Worm (Caenorhabditis elegans): ENCODE measurements around the gene glrx-22.

glrx-22 gene

DNA sequence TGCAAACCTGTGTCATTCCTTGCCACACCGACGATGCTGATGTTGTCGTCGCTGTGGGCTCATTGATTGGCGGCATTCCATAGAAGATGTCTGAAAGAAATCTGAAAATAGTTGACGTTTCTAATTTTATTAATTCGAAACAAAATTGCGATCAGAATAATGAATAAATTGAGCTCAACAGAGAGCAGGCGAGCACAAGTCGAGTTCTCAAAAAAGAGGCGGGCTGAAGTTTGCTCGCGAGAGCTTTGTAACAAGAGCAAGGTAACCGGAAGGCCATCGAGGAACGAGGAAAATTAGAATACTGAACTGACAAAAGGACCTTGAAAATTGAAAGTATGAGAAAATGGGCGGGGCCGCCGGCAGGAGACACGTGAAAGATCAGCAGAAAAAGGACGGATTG is 35.5 kb upstream of the glrx-22 start, which contains the start of gene nhr-66:
Gene nhr-66, minus strand, starts transcription at position 101 of the 400 bp plus-strand sequence.
- no peak for TF ChIP-seq aptf-2 (GFP tag; conservative IDR thresholded peaks at IDR 0.05)
- TF ChIP-seq die-1 (tag; optimal IDR thresholded peaks at IDR 0.05), result no peak
- TF ChIP-seq F22D6.2 (tag; optimal IDR thresholded peaks at IDR 0.05), result no peak
- TF ChIP-seq egl-44 (GFP tag; IDR thresholded peaks at IDR 0.05), result no peak
- no peak for TF ChIP-seq dox-1 (GFP tag; IDR thresholded peaks at IDR 0.05)
- TF ChIP-seq zfh-2 (GFP tag; conservative IDR thresholded peaks at IDR 0.05), result no peak

DNA sequence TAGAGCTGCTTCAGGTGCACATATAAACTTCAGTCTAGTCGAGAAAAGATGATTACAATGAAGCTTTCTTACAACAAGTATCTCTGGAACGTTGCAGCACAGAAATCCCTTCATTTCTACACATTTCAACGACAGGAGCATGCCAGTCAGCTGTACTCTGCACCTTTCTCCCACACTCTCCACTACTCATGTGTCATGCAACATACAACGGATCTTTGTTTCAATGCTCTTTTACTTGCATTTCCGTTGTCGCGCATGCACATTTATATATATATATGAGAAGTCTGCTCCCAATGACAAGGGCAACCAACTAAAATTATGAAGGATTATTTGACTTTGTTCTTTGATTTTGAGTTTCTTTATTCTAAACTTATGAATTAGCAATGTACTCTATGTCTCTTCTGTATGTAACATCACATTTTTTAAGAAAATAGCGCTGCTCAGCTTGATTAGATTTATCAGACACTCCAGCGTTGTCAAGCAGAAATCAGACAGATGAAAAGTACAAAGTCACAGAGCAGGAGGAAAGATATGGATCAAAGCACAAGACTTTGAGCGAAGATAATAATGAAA is 34.2 kb upstream of the glrx-22 start:
- no peak for TF ChIP-seq let-607 (tag; optimal IDR thresholded peaks at IDR 0.05)
- TF ChIP-seq F57C9.4 (tag; optimal IDR thresholded peaks at IDR 0.05), result no peak
- TF ChIP-seq nfya-1 (tag; optimal IDR thresholded peaks at IDR 0.05; ENCODE audit: borderline replicate concordance, insufficient read depth), result no peak
- TF ChIP-seq F39B2.1 (GFP tag; IDR thresholded peaks at IDR 0.05), result no peak
- no peak for TF ChIP-seq ets-4 (GFP tag; optimal IDR thresholded peaks at IDR 0.05)
- TF ChIP-seq ceh-100 (GFP tag; IDR thresholded peaks at IDR 0.05), result no peak

DNA sequence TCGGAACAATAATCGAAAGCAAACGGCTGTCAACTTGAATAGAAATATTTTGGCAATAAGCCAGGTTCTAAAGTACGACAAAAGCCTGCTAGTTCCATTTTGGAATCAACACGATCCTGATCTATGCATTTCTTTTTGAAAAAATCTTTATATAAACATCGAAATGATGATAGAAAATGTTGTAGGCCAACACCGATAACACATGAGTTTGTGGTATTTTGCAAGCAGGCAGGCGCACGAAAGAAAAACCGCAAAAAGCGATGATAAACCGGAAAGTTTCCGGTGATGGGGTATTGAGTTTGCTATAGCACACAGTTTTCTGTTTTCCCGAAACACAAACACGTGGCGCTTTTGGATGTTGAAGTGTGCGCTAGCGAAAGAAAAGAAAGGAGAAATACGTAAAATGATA is 33.1 kb upstream of the glrx-22 start:
- TF ChIP-seq nhr-80 (tag; optimal IDR thresholded peaks at IDR 0.05) (peak; percentile 43), atf-7 (tag; optimal IDR thresholded peaks at IDR 0.05) (no peak), egrh-3 (GFP tag; IDR thresholded peaks at IDR 0.05) (no peak), madf-8 (GFP tag; conservative IDR thresholded peaks at IDR 0.05) (no peak), lin-26 (GFP tag; IDR thresholded peaks at IDR 0.05) (0 out of 2 replicates have a peak, but pooled peaks have one; percentile 15), ztf-22 (GFP tag; optimal IDR thresholded peaks at IDR 0.05) (no peak), B0035.1 (tag; optimal IDR thresholded peaks at IDR 0.05) (no peak), B0261.1 (tag; optimal IDR thresholded peaks at IDR 0.05) (no peak), ets-4 (GFP tag; optimal IDR thresholded peaks at IDR 0.05) (no peak), cebp-1 (GFP tag; IDR thresholded peaks at IDR 0.05) (no peak), cebp-1 (tag; optimal IDR thresholded peaks at IDR 0.05) (peak; percentile 12)

DNA sequence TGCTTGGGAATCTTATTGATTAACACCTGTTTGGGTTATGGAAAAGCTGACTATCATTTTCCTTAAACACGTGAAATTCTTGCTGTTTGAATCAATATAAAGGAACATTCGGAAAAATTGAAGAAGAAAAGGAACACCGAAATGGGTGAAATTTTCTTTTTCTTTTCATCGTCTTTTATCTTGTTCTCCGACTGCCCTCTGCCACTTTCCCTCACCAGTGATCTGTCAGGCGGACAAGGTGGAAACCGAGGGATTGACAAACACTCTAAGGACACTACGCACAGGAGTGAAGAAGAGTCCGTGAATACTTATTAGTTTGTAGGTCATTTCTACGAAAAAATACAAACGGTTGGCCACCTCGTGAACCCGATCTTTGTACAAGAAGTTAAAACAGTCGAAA is 32.2 kb upstream of the glrx-22 start:
- TF ChIP-seq ceh-40 (GFP tag; IDR thresholded peaks at IDR 0.05) (no peak), T07F8.4 (tag; optimal IDR thresholded peaks at IDR 0.05) (no peak), F39B2.1 (GFP tag; IDR thresholded peaks at IDR 0.05) (no peak), ztf-22 (GFP tag; optimal IDR thresholded peaks at IDR 0.05) (no peak), attf-3 (GFP tag; conservative IDR thresholded peaks at IDR 0.05) (0 out of 2 replicates have a peak, but pooled peaks have one; percentile 34), lsl-1 (GFP tag; optimal IDR thresholded peaks at IDR 0.05) (no peak), hsf-1 (GFP tag; IDR thresholded peaks at IDR 0.05) (no peak), Y53G8AR.9 (GFP tag; conservative IDR thresholded peaks at IDR 0.05) (no peak)

DNA sequence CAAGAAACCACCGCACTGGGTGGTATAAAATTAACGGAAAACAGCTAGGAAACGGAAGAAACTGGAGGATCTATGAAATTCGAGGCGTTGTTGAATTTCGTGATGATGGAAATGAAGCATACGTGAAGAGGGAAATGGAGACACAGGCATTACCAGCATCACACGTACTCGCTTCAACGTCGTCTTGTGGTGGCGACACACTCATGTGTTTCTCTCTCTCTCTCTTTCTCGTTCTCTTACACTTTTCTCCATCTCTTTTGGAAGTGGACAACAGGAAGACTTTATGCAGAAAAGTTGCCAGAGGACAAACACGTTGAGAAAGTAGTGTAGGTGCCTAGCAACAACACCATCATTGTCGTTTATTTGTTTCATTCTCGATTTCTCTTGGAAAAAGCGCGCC is 31.4 kb upstream of the glrx-22 start:
- no peak for TF ChIP-seq bed-2 (GFP tag; IDR thresholded peaks at IDR 0.05)
- peak; percentile 6 for TF ChIP-seq nhr-80 (tag; optimal IDR thresholded peaks at IDR 0.05)
- no peak for TF ChIP-seq mxl-1 (tag; optimal IDR thresholded peaks at IDR 0.05)
- peak; percentile 17; the same call in 1 of the 2 replicates for TF ChIP-seq hmg-1.2 (GFP tag; IDR thresholded peaks at IDR 0.05)
- no peak for TF ChIP-seq cebp-1 (GFP tag; IDR thresholded peaks at IDR 0.05)
- TF ChIP-seq cebp-1 (tag; optimal IDR thresholded peaks at IDR 0.05), result peak; percentile 27

Data from whole organism, young adult.